Fruit fly (Drosophila melanogaster) whole organism, adult: ENCODE results near the gene upd1.

Experiments used
- CG12768 ChIP-seq: fragments of 200-800 bp; sonication (Bioruptor generic); optimal IDR thresholded peaks from 2 replicates; lab custom pipeline; 2017; ENCODE audit warnings: missing biosample characterization, missing genetic modification characterization, mild to moderate bottlenecking, moderate library complexity, missing genetic modification reagents
- CG33017 ChIP-seq: fragments of 200-800 bp; sonication (Bioruptor generic); optimal IDR thresholded peaks from 2 replicates; lab custom pipeline; 2018; ENCODE audit warnings: missing biosample characterization, mild to moderate bottlenecking, missing genetic modification characterization, moderate library complexity
- CG5204 ChIP-seq: fragments of 200-800 bp; sonication (Bioruptor generic); optimal IDR thresholded peaks from 2 replicates; lab custom pipeline; 2016; ENCODE audit warnings: missing biosample characterization, missing genetic modification characterization
- CG7045 ChIP-seq: fragments of 200-800 bp; sonication (Bioruptor generic); optimal IDR thresholded peaks from 2 replicates; lab custom pipeline; 2017; ENCODE audit warnings: missing biosample characterization, mild to moderate bottlenecking, missing genetic modification characterization
- CG7101 ChIP-seq: fragments of 200-800 bp; sonication (Bioruptor generic); optimal IDR thresholded peaks from 2 replicates; lab custom pipeline; 2018; ENCODE audit warnings: missing biosample characterization, mild to moderate bottlenecking, missing genetic modification characterization, moderate library complexity
- Mnt ChIP-seq: fragments of 200-800 bp; sonication (Bioruptor generic); optimal IDR thresholded peaks from 2 replicates; lab custom pipeline; 2016; ENCODE audit warnings: missing biosample characterization, mild to moderate bottlenecking, missing genetic modification characterization
- bab1 ChIP-seq: fragments of 200-800 bp; sonication (Bioruptor generic); optimal IDR thresholded peaks from 3 replicates; lab custom pipeline; 2019; ENCODE audit warnings: missing biosample characterization, mild to moderate bottlenecking, missing genetic modification characterization, moderate library complexity
- cic ChIP-seq: fragments of 200-800 bp; sonication (Bioruptor generic); optimal IDR thresholded peaks from 2 replicates; lab custom pipeline; 2017; ENCODE audit warnings: missing biosample characterization, mild to moderate bottlenecking, missing genetic modification characterization, moderate library complexity
- cnc ChIP-seq, 2 experiments: fragments of >200 bp; optimal IDR thresholded peaks; 2 replicates each; lab custom pipeline; 2017
- kay ChIP-seq: fragments of 200-800 bp; sonication (Bioruptor generic); peaks from one replicate; lab custom pipeline; 2016; ENCODE audit warnings: missing biosample characterization, missing genetic modification characterization, borderline replicate concordance
- tj ChIP-seq: fragments of 200-800 bp; sonication (Bioruptor generic); optimal IDR thresholded peaks from 3 replicates; lab custom pipeline; 2017; ENCODE audit warnings: missing biosample characterization, mild to moderate bottlenecking, missing genetic modification characterization, moderate library complexity
- toe ChIP-seq: fragments of 200-800 bp; sonication (Bioruptor generic); optimal IDR thresholded peaks from 2 replicates; lab custom pipeline; 2016; ENCODE audit warnings: missing biosample characterization, missing genetic modification characterization

- TF ChIP-seq Mnt (GFP tag; lab: Kevin White, UChicago) (no peak), CG33017 (tag; lab: Kevin White, UChicago) (no peak), cic (GFP tag; lab: Kevin White, UChicago) (no peak), CG12768 (GFP tag; lab: Kevin White, UChicago) (no peak), kay (no peak), CG7101 (no peak), CG7045 (GFP tag; lab: Kevin White, UChicago) (no peak), tj (GFP tag; lab: Kevin White, UChicago) (no peak), bab1 (GFP tag; lab: Kevin White, UChicago) (no peak), CG5204 (GFP tag; lab: Kevin White, UChicago) (no peak), cnc (optimal IDR thresholded peaks at IDR 0.05; lab: Kevin White, UChicago) (no peak), toe (GFP tag; lab: Kevin White, UChicago) (no peak)
These were observed 35.7 kb downstream of the upd1 start for dm6 chrX:18273180-18274016.
